Fruit fly (Drosophila melanogaster) whole organism, embryonic: ENCODE results near the gene CG31817.

Experiments
- ATbp ChIP-seq: fragments of 200-800 bp; sonication (Bioruptor generic); optimal IDR thresholded peaks from 2 replicates; lab custom pipeline; 2017; ENCODE audit warnings: missing biosample characterization, mild to moderate bottlenecking, missing genetic modification characterization, missing genetic modification reagents
- B-H1 ChIP-seq: fragments of 200-800 bp; sonication (Bioruptor generic); IDR thresholded peaks from 3 replicates; pipeline ENCODE4 v1.3.6; 2022; ENCODE audit warnings: missing biosample characterization, missing genetic modification characterization
- B-H2 ChIP-seq: fragments of 200-800 bp; sonication (Bioruptor generic); optimal IDR thresholded peaks from 2 replicates; lab custom pipeline; 2018; ENCODE audit warnings: missing biosample characterization, mild to moderate bottlenecking, missing genetic modification characterization
- CG10147 ChIP-seq: fragments of 200-800 bp; sonication (Bioruptor generic); optimal IDR thresholded peaks from 2 replicates; lab custom pipeline; 2019; ENCODE audit warnings: missing biosample characterization, mild to moderate bottlenecking, missing genetic modification characterization, moderate library complexity
- CG1233 ChIP-seq: fragments of 200-800 bp; sonication (Bioruptor generic); optimal IDR thresholded peaks from 4 replicates; lab custom pipeline; 2018; ENCODE audit warnings: missing biosample characterization, mild to moderate bottlenecking, missing genetic modification characterization
- CG12942 ChIP-seq: fragments of 200-800 bp; sonication (Bioruptor generic); optimal IDR thresholded peaks from 3 replicates; lab custom pipeline; 2016; ENCODE audit warnings: missing biosample characterization, missing genetic modification characterization
- CG14441 ChIP-seq: fragments of 200-800 bp; sonication (Bioruptor generic); IDR thresholded peaks from 2 replicates; pipeline ENCODE4 v1.3.6; 2022; ENCODE audit warnings: missing biosample characterization, missing genetic modification characterization
- CG14667 ChIP-seq: fragments of 200-800 bp; sonication (Bioruptor generic); IDR thresholded peaks from 2 replicates; pipeline ENCODE4 v1.3.6; 2022; ENCODE audit warnings: missing biosample characterization, missing genetic modification characterization
- CG1529 ChIP-seq: fragments of 200-800 bp; sonication (Bioruptor generic); optimal IDR thresholded peaks from 3 replicates; lab custom pipeline; 2018; ENCODE audit warnings: missing biosample characterization, missing genetic modification characterization
- CG1602 ChIP-seq: fragments of 200-800 bp; sonication (Bioruptor generic); optimal IDR thresholded peaks from 3 replicates; lab custom pipeline; 2016; ENCODE audit warnings: missing biosample characterization, missing genetic modification characterization
- CG3163 ChIP-seq: fragments of 200-800 bp; sonication (Bioruptor generic); optimal IDR thresholded peaks from 3 replicates; lab custom pipeline; 2016; ENCODE audit warnings: missing biosample characterization, missing genetic modification characterization
- CG3407 ChIP-seq: fragments of 200-800 bp; sonication (Bioruptor generic); optimal IDR thresholded peaks from 2 replicates; lab custom pipeline; 2018; ENCODE audit warnings: missing biosample characterization, mild to moderate bottlenecking, missing genetic modification characterization
- CG4707 ChIP-seq: fragments of 200-800 bp; sonication (Bioruptor generic); optimal IDR thresholded peaks from 2 replicates; lab custom pipeline; 2018; ENCODE audit warnings: missing biosample characterization, mild to moderate bottlenecking, missing genetic modification characterization, moderate library complexity
- CG6654 ChIP-seq: fragments of 200-800 bp; sonication (Bioruptor generic); optimal IDR thresholded peaks from 2 replicates; lab custom pipeline; 2017; ENCODE audit warnings: missing biosample characterization, mild to moderate bottlenecking, missing genetic modification characterization
- CG6791 ChIP-seq: fragments of 200-800 bp; sonication (Bioruptor generic); IDR thresholded peaks from 3 replicates; pipeline ENCODE4 v1.3.6; 2022; ENCODE audit warnings: missing biosample characterization, missing genetic modification characterization; ENCODE audit not compliant: partially characterized antibody
- CG7556 ChIP-seq: fragments of 200-800 bp; sonication (Bioruptor generic); optimal IDR thresholded peaks from 2 replicates; lab custom pipeline; 2017; ENCODE audit warnings: missing biosample characterization, mild to moderate bottlenecking, missing genetic modification characterization
- CG9437 ChIP-seq: fragments of 200-800 bp; sonication (Bioruptor generic); optimal IDR thresholded peaks from 2 replicates; lab custom pipeline; 2018; ENCODE audit warnings: missing biosample characterization, mild to moderate bottlenecking, missing genetic modification characterization
- CoRest ChIP-seq: fragments of 200-800 bp; sonication (Bioruptor generic); optimal IDR thresholded peaks from 3 replicates; lab custom pipeline; 2018; ENCODE audit warnings: missing biosample characterization, mild to moderate bottlenecking, missing genetic modification characterization, moderate library complexity
- Dfd ChIP-seq, 2 experiments: fragments of >200 bp; optimal IDR thresholded peaks; 2 replicates each; lab custom pipeline; 2017; ENCODE audit warnings: missing biosample characterization in 2 of 2, missing genetic modification characterization in 2 of 2
- Dp ChIP-seq: fragments of 200-800 bp; sonication (Bioruptor generic); optimal IDR thresholded peaks from 2 replicates; lab custom pipeline; 2018; ENCODE audit warnings: missing biosample characterization, mild to moderate bottlenecking, missing genetic modification characterization, moderate library complexity
- Fer2 ChIP-seq: fragments of 200-800 bp; sonication (Bioruptor generic); optimal IDR thresholded peaks from 2 replicates; lab custom pipeline; 2018; ENCODE audit warnings: missing biosample characterization, mild to moderate bottlenecking, missing genetic modification characterization, moderate library complexity
- HLH4C ChIP-seq: fragments of 200-800 bp; sonication (Bioruptor generic); IDR thresholded peaks from 3 replicates; pipeline ENCODE4 v1.3.6; 2022; ENCODE audit warnings: missing biosample characterization, missing genetic modification characterization; ENCODE audit not compliant: partially characterized antibody
- Hey ChIP-seq: fragments of 200-800 bp; sonication (Bioruptor generic); optimal IDR thresholded peaks from 3 replicates; lab custom pipeline; 2018; ENCODE audit warnings: missing biosample characterization, mild to moderate bottlenecking, missing genetic modification characterization
- HmgD ChIP-seq: fragments of 200-800 bp; sonication (Bioruptor generic); optimal IDR thresholded peaks from 3 replicates; lab custom pipeline; 2016; ENCODE audit warnings: missing biosample characterization, missing genetic modification characterization
- Meics ChIP-seq: fragments of 200-800 bp; sonication (Bioruptor generic); optimal IDR thresholded peaks from 2 replicates; lab custom pipeline; 2017; ENCODE audit warnings: missing biosample characterization, mild to moderate bottlenecking, missing genetic modification characterization
- Mes4 ChIP-seq: fragments of 200-800 bp; sonication (Bioruptor generic); optimal IDR thresholded peaks from 2 replicates; lab custom pipeline; 2016; ENCODE audit warnings: missing biosample characterization, missing genetic modification characterization
- NFAT ChIP-seq: fragments of 200-800 bp; sonication (Bioruptor generic); IDR thresholded peaks from 2 replicates; pipeline ENCODE4 v1.3.6; 2022; ENCODE audit warnings: missing biosample characterization, missing genetic modification characterization
- Side ChIP-seq: fragments of 200-800 bp; sonication (Bioruptor generic); optimal IDR thresholded peaks from 2 replicates; lab custom pipeline; 2016; ENCODE audit warnings: missing biosample characterization, missing genetic modification characterization
- Sry-δ ChIP-seq: fragments of 200-800 bp; sonication (Bioruptor generic); optimal IDR thresholded peaks from 2 replicates; lab custom pipeline; 2016; ENCODE audit warnings: missing biosample characterization, missing genetic modification characterization
- Trl ChIP-seq, 3 experiments: fragments of >200 bp in 2 of 3; fragments of 200-800 bp in 1 of 3; sonication (Bioruptor generic) in 1 of 3; optimal IDR thresholded peaks; 2 replicates in 1 of 3; 3 replicates in 2 of 3; lab custom pipeline; 2016 to 2017; ENCODE audit warnings: missing biosample characterization in 1 of 3, missing genetic modification characterization in 1 of 3
- chm ChIP-seq: fragments of 200-800 bp; sonication (Bioruptor generic); IDR thresholded peaks from 2 replicates; pipeline ENCODE4 v1.3.6; 2022; ENCODE audit warnings: missing biosample characterization, missing genetic modification characterization
- danr ChIP-seq: fragments of 200-800 bp; sonication (Bioruptor generic); IDR thresholded peaks from 2 replicates; pipeline ENCODE4 v1.3.6; 2022; ENCODE audit warnings: missing biosample characterization, missing genetic modification characterization
- en ChIP-seq: fragments of 200-800 bp; sonication (Bioruptor generic); optimal IDR thresholded peaks from 2 replicates; lab custom pipeline; 2016; ENCODE audit warnings: missing biosample characterization, missing genetic modification characterization
- gem ChIP-seq: fragments of 200-800 bp; sonication (Bioruptor generic); optimal IDR thresholded peaks from 2 replicates; lab custom pipeline; 2019; ENCODE audit warnings: missing biosample characterization, mild to moderate bottlenecking, missing genetic modification characterization, moderate library complexity
- hkb ChIP-seq, 2 experiments: fragments of 200-800 bp in 1 of 2; fragments of >200 bp in 1 of 2; sonication (Bioruptor generic) in 1 of 2; IDR thresholded peaks in 1 of 2; optimal IDR thresholded peaks in 1 of 2; 2 replicates each; pipeline versions ENCODE4 v1.3.6 to Lab custom; 2017 to 2022; ENCODE audit warnings: missing biosample characterization in 1 of 2, missing genetic modification characterization in 1 of 2
- insv ChIP-seq, 2 experiments: fragments of 200-800 bp; sonication (Bioruptor generic); optimal IDR thresholded peaks; 3 replicates each; lab custom pipeline; 2016 to 2018; ENCODE audit warnings: missing biosample characterization in 2 of 2, missing genetic modification characterization in 2 of 2
- jigr1 ChIP-seq: fragments of 200-800 bp; sonication (Bioruptor generic); IDR thresholded peaks from 3 replicates; pipeline ENCODE4 v1.3.6; 2022; ENCODE audit warnings: missing biosample characterization, missing genetic modification characterization
- kni ChIP-seq: fragments of 200-800 bp; sonication (Bioruptor generic); optimal IDR thresholded peaks from 3 replicates; lab custom pipeline; 2017; ENCODE audit warnings: mild to moderate bottlenecking, missing biosample characterization, missing genetic modification reagents, missing genetic modification characterization
- lbe ChIP-seq: fragments of 200-800 bp; sonication (Bioruptor generic); optimal IDR thresholded peaks from 2 replicates; lab custom pipeline; 2016; ENCODE audit warnings: missing biosample characterization, mild to moderate bottlenecking, missing genetic modification characterization
- maf-S ChIP-seq: fragments of 200-800 bp; sonication (Bioruptor generic); optimal IDR thresholded peaks from 2 replicates; lab custom pipeline; 2016; ENCODE audit warnings: missing biosample characterization, missing genetic modification characterization
- mld ChIP-seq: fragments of 200-800 bp; sonication (Bioruptor generic); IDR thresholded peaks from 3 replicates; pipeline ENCODE4 v1.3.6; 2022; ENCODE audit warnings: missing biosample characterization, missing genetic modification characterization; ENCODE audit not compliant: partially characterized antibody
- odd ChIP-seq: fragments of 200-800 bp; sonication (Bioruptor generic); optimal IDR thresholded peaks from 2 replicates; lab custom pipeline; 2017; ENCODE audit warnings: missing biosample characterization, mild to moderate bottlenecking, missing genetic modification characterization
- pho ChIP-seq: fragments of 200-800 bp; sonication (Bioruptor generic); optimal IDR thresholded peaks from 2 replicates; lab custom pipeline; 2016; ENCODE audit warnings: missing biosample characterization, missing genetic modification characterization
- psq ChIP-seq: fragments of 200-800 bp; sonication (Bioruptor generic); optimal IDR thresholded peaks from 2 replicates; lab custom pipeline; 2017; ENCODE audit warnings: missing biosample characterization, missing genetic modification characterization
- salm ChIP-seq: fragments of 200-800 bp; sonication (Bioruptor generic); optimal IDR thresholded peaks from 2 replicates; lab custom pipeline; 2018; ENCODE audit warnings: missing biosample characterization, mild to moderate bottlenecking, missing genetic modification characterization
- schlank ChIP-seq: fragments of 200-800 bp; sonication (Bioruptor generic); optimal IDR thresholded peaks from 2 replicates; lab custom pipeline; 2018; ENCODE audit warnings: missing biosample characterization, mild to moderate bottlenecking, missing genetic modification characterization
- sim ChIP-seq: fragments of 200-800 bp; sonication (Bioruptor generic); IDR thresholded peaks from 2 replicates; pipeline ENCODE4 v1.3.6; 2022; ENCODE audit warnings: missing biosample characterization, missing genetic modification characterization
- tap ChIP-seq: fragments of 200-800 bp; optimal IDR thresholded peaks from 3 replicates; lab custom pipeline; 2019; ENCODE audit warnings: missing biosample characterization, mild to moderate bottlenecking, missing genetic modification characterization, moderate library complexity

CG31817 gene

DNA sequence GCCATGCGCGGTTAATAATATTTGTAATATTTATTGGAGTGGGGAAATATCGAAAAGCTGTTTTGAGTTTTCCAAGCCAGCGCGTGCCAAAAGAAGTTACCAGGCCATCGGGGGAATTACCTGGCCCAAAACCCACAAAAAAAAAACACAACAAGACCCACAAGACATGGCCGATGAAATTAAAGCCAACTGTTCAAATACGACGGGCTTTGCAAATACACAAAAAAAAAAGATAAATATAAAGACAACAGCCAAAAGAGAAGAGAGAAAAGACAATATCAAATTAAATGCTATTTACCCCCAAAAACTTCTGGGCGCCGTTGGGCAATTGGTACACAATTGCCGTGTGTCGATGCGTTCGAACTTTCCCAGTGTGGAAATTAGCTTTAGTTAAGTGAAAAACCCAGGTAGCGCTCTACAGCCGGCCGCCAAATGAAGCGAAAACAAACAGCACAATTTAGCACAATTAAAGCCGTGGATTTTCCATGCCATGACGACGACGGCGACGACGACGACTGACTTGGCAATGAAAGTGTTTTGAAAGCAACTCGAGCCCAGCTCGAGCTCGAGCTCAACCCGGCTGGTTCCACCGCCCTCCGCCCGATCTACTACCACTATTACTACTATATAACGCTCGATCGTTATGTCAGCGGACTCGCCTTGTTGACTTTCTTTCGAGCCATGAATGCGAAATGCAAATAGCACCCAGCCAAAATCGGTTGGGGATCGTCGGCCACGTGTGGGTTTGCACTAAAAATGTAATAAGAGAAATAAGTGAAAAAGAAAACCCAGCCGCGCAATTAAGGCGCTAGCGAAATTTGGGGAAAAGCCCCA, 19.7 kb downstream of the CG31817 start (continued):
- TF ChIP-seq HLH4C (GFP tag; lab: Robert Waterston, UW) (no peak), tap (tag; lab: Kevin White, UChicago) (no peak), gem (tag; lab: Kevin White, UChicago) (peak; percentile 53), maf-S (GFP tag; lab: Kevin White, UChicago) (peak; percentile 12), sim (GFP tag; lab: Robert Waterston, UW) (no peak), HmgD (no peak), CG10147 (peak; percentile 41), pho (peak; percentile 39), ATbp (GFP tag; lab: Kevin White, UChicago) (peak; percentile 91), Fer2 (peak; percentile 12), chm (GFP tag; lab: Robert Waterston, UW) (0 out of 2 replicates have a peak, but pooled peaks have one; percentile 38), CoRest (tag; lab: Kevin White, UChicago) (peak; percentile 16), CG9437 (GFP tag; lab: Kevin White, UChicago) (no peak), odd (GFP tag; lab: Kevin White, UChicago) (peak; percentile 72), CG1602 (GFP tag; lab: Kevin White, UChicago) (no peak), Trl (optimal IDR thresholded peaks at IDR 0.05; lab: Kevin White, UChicago) (no peak), Trl (GFP tag; optimal IDR thresholded peaks at IDR 0.05; lab: Kevin White, UChicago) (peak; percentile 64), CG7556 (GFP tag; lab: Kevin White, UChicago) (peak; percentile 55), salm (tag; lab: Kevin White, UChicago) (peak; percentile 19), danr (GFP tag; lab: Robert Waterston, UW) (peak; percentile 36; the same call in 1 of the 2 replicates), Sry-δ (GFP tag; lab: Kevin White, UChicago) (no peak), jigr1 (GFP tag; lab: Robert Waterston, UW) (no peak), psq (no peak), hkb (optimal IDR thresholded peaks at IDR 0.05; lab: Kevin White, UChicago) (no peak), hkb (GFP tag; IDR thresholded peaks at IDR 0.05; lab: Robert Waterston, UW) (peak; percentile 57), CG1529 (GFP tag; lab: Kevin White, UChicago) (peak; percentile 41), Meics (GFP tag; lab: Kevin White, UChicago) (peak; percentile 55), Dfd (GFP tag; optimal IDR thresholded peaks at IDR 0.05; lab: Kevin White, UChicago) (no peak), lbe (GFP tag; lab: Kevin White, UChicago) (no peak), CG6654 (GFP tag; lab: Kevin White, UChicago) (no peak), CG3163 (GFP tag; lab: Kevin White, UChicago) (peak; percentile 12), Dp (no peak), CG1233 (peak; percentile 15), NFAT (GFP tag; lab: Robert Waterston, UW) (0 out of 2 replicates have a peak, but pooled peaks have one; percentile 34), CG6791 (GFP tag; lab: Robert Waterston, UW) (no peak), CG3407 (GFP tag; lab: Kevin White, UChicago) (peak; percentile 61), Side (peak; percentile 50), Hey (tag; lab: Kevin White, UChicago) (peak; percentile 0), B-H1 (GFP tag; lab: Robert Waterston, UW) (peak; percentile 30; the same call in 1 of the 3 replicates), CG4707 (GFP tag; lab: Kevin White, UChicago) (peak; percentile 54), CG14667 (GFP tag; lab: Robert Waterston, UW) (no peak), Mes4 (GFP tag; lab: Kevin White, UChicago) (peak; percentile 9), CG12942 (peak; percentile 22), CG14441 (peak; percentile 45; the same call in 1 of the 2 replicates), insv (GFP tag; optimal IDR thresholded peaks at IDR 0.05; lab: Kevin White, UChicago) (peak in 1 of 2 experiments; percentile 40), en (GFP tag; lab: Kevin White, UChicago) (peak; percentile 34), mld (GFP tag; lab: Robert Waterston, UW) (no peak), B-H2 (GFP tag; lab: Kevin White, UChicago) (peak; percentile 58), kni (GFP tag; lab: Kevin White, UChicago) (peak; percentile 77), schlank (peak; percentile 23)
